Fruit fly (Drosophila melanogaster) whole organism, embryonic: ENCODE results near the gene CG14221.

Experiments
- Aef1 ChIP-seq: fragments of 200-800 bp; sonication (Bioruptor generic); IDR thresholded peaks from 3 replicates; pipeline ENCODE4 v1.3.6; 2022; ENCODE audit warnings: missing biosample characterization, missing genetic modification characterization
- Awh ChIP-seq: fragments of 200-800 bp; sonication (Bioruptor generic); IDR thresholded peaks from 2 replicates; pipeline ENCODE4, ENCODE4 v1.3.6; 2022; ENCODE audit warnings: missing biosample characterization, missing genetic modification characterization
- CG10565 ChIP-seq: fragments of 200-800 bp; sonication (Bioruptor generic); optimal IDR thresholded peaks from 3 replicates; lab custom pipeline; 2016; ENCODE audit warnings: missing biosample characterization, mild to moderate bottlenecking, missing genetic modification characterization
- CG11398 ChIP-seq: fragments of 200-800 bp; sonication (Bioruptor generic); optimal IDR thresholded peaks from 2 replicates; lab custom pipeline; 2016; ENCODE audit warnings: missing biosample characterization, missing genetic modification characterization
- CG11723 ChIP-seq: fragments of 200-800 bp; sonication (Bioruptor generic); optimal IDR thresholded peaks from 2 replicates; lab custom pipeline; 2017; ENCODE audit warnings: missing biosample characterization, mild to moderate bottlenecking, missing genetic modification characterization
- CG12659 ChIP-seq: fragments of 200-800 bp; sonication (Bioruptor generic); optimal IDR thresholded peaks from 3 replicates; lab custom pipeline; 2017; ENCODE audit warnings: mild to moderate bottlenecking, missing biosample characterization, missing genetic modification reagents, missing genetic modification characterization
- CG13424 ChIP-seq: fragments of 200-800 bp; sonication (Bioruptor generic); optimal IDR thresholded peaks from 2 replicates; lab custom pipeline; 2019; ENCODE audit warnings: missing biosample characterization, mild to moderate bottlenecking, missing genetic modification characterization, moderate library complexity
- CG14050 ChIP-seq: fragments of 200-800 bp; sonication (Bioruptor generic); IDR thresholded peaks from 3 replicates; pipeline ENCODE4 v1.3.6; 2022; ENCODE audit warnings: missing biosample characterization, missing genetic modification characterization
- CG14441 ChIP-seq: fragments of 200-800 bp; sonication (Bioruptor generic); IDR thresholded peaks from 2 replicates; pipeline ENCODE4 v1.3.6; 2022; ENCODE audit warnings: missing biosample characterization, missing genetic modification characterization
- CG15479 ChIP-seq: fragments of 200-800 bp; sonication (Bioruptor generic); optimal IDR thresholded peaks from 3 replicates; lab custom pipeline; 2019; ENCODE audit warnings: missing biosample characterization, mild to moderate bottlenecking, missing genetic modification characterization, moderate library complexity
- CG16813 ChIP-seq: fragments of 200-800 bp; sonication (Bioruptor generic); IDR thresholded peaks from 3 replicates; pipeline ENCODE4 v1.3.6; 2022; ENCODE audit warnings: missing biosample characterization, missing genetic modification characterization; ENCODE audit not compliant: partially characterized antibody
- CG17829 ChIP-seq: fragments of 200-800 bp; optimal IDR thresholded peaks from 2 replicates; lab custom pipeline; 2019; ENCODE audit warnings: missing biosample characterization, mild to moderate bottlenecking, missing genetic modification characterization, moderate library complexity
- CG2199 ChIP-seq: fragments of 200-800 bp; sonication (Bioruptor generic); IDR thresholded peaks from 3 replicates; pipeline ENCODE4 v1.3.6; 2022; ENCODE audit warnings: missing biosample characterization, missing genetic modification characterization
- CG30431 ChIP-seq: fragments of 200-800 bp; sonication (Bioruptor generic); optimal IDR thresholded peaks from 2 replicates; lab custom pipeline; 2017; ENCODE audit warnings: missing biosample characterization, missing genetic modification characterization
- CG32532 ChIP-seq: fragments of 200-800 bp; sonication (Bioruptor generic); IDR thresholded peaks from 2 replicates; pipeline ENCODE4 v1.3.6; 2022; ENCODE audit warnings: missing biosample characterization, missing genetic modification characterization
- CG32772 ChIP-seq: fragments of 200-800 bp; sonication (Bioruptor generic); IDR thresholded peaks from 2 replicates; pipeline ENCODE4 v1.3.6; 2022; ENCODE audit warnings: missing biosample characterization, missing genetic modification characterization
- CG4707 ChIP-seq: fragments of 200-800 bp; sonication (Bioruptor generic); optimal IDR thresholded peaks from 2 replicates; lab custom pipeline; 2018; ENCODE audit warnings: missing biosample characterization, mild to moderate bottlenecking, missing genetic modification characterization, moderate library complexity
- CG5180 ChIP-seq: fragments of 200-800 bp; sonication (Bioruptor generic); optimal IDR thresholded peaks from 3 replicates; lab custom pipeline; 2017; ENCODE audit warnings: missing biosample characterization, missing genetic modification characterization, mild to moderate bottlenecking, moderate library complexity, missing genetic modification reagents
- CG6689 ChIP-seq: fragments of 200-800 bp; sonication (Bioruptor generic); IDR thresholded peaks from 2 replicates; pipeline ENCODE4 v1.3.6; 2022; ENCODE audit warnings: missing biosample characterization, missing genetic modification characterization
- CG9797 ChIP-seq: fragments of 200-800 bp; sonication (Bioruptor generic); optimal IDR thresholded peaks from 3 replicates; lab custom pipeline; 2018; ENCODE audit warnings: missing biosample characterization, mild to moderate bottlenecking, missing genetic modification characterization
- Dbx ChIP-seq: fragments of 200-800 bp; sonication (Bioruptor generic); IDR thresholded peaks from 3 replicates; pipeline ENCODE4 v1.3.6; 2022; ENCODE audit warnings: missing biosample characterization, missing genetic modification characterization
- Fer1 ChIP-seq: fragments of 200-800 bp; sonication (Bioruptor generic); optimal IDR thresholded peaks from 2 replicates; lab custom pipeline; 2017; ENCODE audit warnings: missing biosample characterization, mild to moderate bottlenecking, missing genetic modification characterization
- H2.0 ChIP-seq: fragments of 200-800 bp; sonication (Bioruptor generic); IDR thresholded peaks from 2 replicates; pipeline ENCODE4 v1.3.6; 2022; ENCODE audit warnings: missing biosample characterization, missing genetic modification characterization
- Myb ChIP-seq: fragments of 200-800 bp; sonication (Bioruptor generic); optimal IDR thresholded peaks from 2 replicates; lab custom pipeline; 2016; ENCODE audit warnings: missing biosample characterization, missing genetic modification characterization
- NC2β ChIP-seq: fragments of 200-800 bp; sonication (Bioruptor generic); optimal IDR thresholded peaks from 2 replicates; lab custom pipeline; 2016; ENCODE audit warnings: missing biosample characterization, missing genetic modification characterization
- Neu2 ChIP-seq: fragments of 200-800 bp; sonication (Bioruptor generic); optimal IDR thresholded peaks from 3 replicates; lab custom pipeline; 2016; ENCODE audit warnings: missing biosample characterization, missing genetic modification characterization, borderline replicate concordance
- Nf-YC ChIP-seq: fragments of 200-800 bp; optimal IDR thresholded peaks from 3 replicates; lab custom pipeline; 2019; ENCODE audit warnings: missing biosample characterization, mild to moderate bottlenecking, missing genetic modification characterization, moderate library complexity
- NfI ChIP-seq: fragments of 200-800 bp; sonication (Bioruptor generic); optimal IDR thresholded peaks from 3 replicates; lab custom pipeline; 2018; ENCODE audit warnings: missing biosample characterization, mild to moderate bottlenecking, missing genetic modification characterization, moderate library complexity
- Oaz ChIP-seq: fragments of 200-800 bp; sonication (Bioruptor generic); IDR thresholded peaks from 2 replicates; pipeline ENCODE4 v1.3.6; 2022; ENCODE audit warnings: missing biosample characterization, missing genetic modification characterization
- Opbp ChIP-seq: fragments of 200-800 bp; sonication (Bioruptor generic); IDR thresholded peaks from 3 replicates; pipeline ENCODE4 v1.3.6; 2022; ENCODE audit warnings: missing biosample characterization, missing genetic modification characterization; ENCODE audit not compliant: partially characterized antibody
- Optix ChIP-seq: fragments of 200-800 bp; sonication (Bioruptor generic); IDR thresholded peaks from 3 replicates; pipeline ENCODE4 v1.3.6; 2022; ENCODE audit warnings: missing biosample characterization, missing genetic modification characterization
- Pdp1 ChIP-seq, 2 experiments: fragments of 200-800 bp; sonication (Bioruptor generic); optimal IDR thresholded peaks; 3 replicates each; lab custom pipeline; 2016; ENCODE audit warnings: missing biosample characterization in 2 of 2, missing genetic modification characterization in 2 of 2, mild to moderate bottlenecking in 1 of 2, moderate library complexity in 1 of 2
- Side ChIP-seq: fragments of 200-800 bp; sonication (Bioruptor generic); optimal IDR thresholded peaks from 2 replicates; lab custom pipeline; 2016; ENCODE audit warnings: missing biosample characterization, missing genetic modification characterization
- ab ChIP-seq: fragments of 200-800 bp; sonication (Bioruptor generic); optimal IDR thresholded peaks from 2 replicates; lab custom pipeline; 2016; ENCODE audit warnings: missing biosample characterization, missing genetic modification characterization
- ap ChIP-seq: fragments of 200-800 bp; sonication (Bioruptor generic); IDR thresholded peaks from 2 replicates; pipeline ENCODE4 v1.3.6; 2022; ENCODE audit warnings: missing biosample characterization, missing genetic modification characterization
- bab2 ChIP-seq: fragments of 200-800 bp; sonication (Bioruptor generic); optimal IDR thresholded peaks from 2 replicates; lab custom pipeline; 2016; ENCODE audit warnings: missing biosample characterization, missing genetic modification characterization
- dimm ChIP-seq: fragments of 200-800 bp; sonication (Bioruptor generic); IDR thresholded peaks from 2 replicates; pipeline ENCODE4 v1.3.6; 2022; ENCODE audit warnings: missing biosample characterization, missing genetic modification characterization
- gce ChIP-seq: fragments of 200-800 bp; sonication (Bioruptor generic); IDR thresholded peaks from 3 replicates; pipeline ENCODE4 v1.3.6; 2022; ENCODE audit warnings: missing biosample characterization, missing genetic modification characterization
- grn ChIP-seq: fragments of 200-800 bp; sonication (Bioruptor generic); optimal IDR thresholded peaks from 3 replicates; lab custom pipeline; 2017; ENCODE audit warnings: missing biosample characterization, missing genetic modification characterization
- jing ChIP-seq: fragments of 200-800 bp; sonication (Bioruptor generic); optimal IDR thresholded peaks from 2 replicates; lab custom pipeline; 2018; ENCODE audit warnings: missing biosample characterization, mild to moderate bottlenecking, missing genetic modification characterization
- kah ChIP-seq: fragments of 200-800 bp; sonication (Bioruptor generic); optimal IDR thresholded peaks from 2 replicates; lab custom pipeline; 2018; ENCODE audit warnings: missing biosample characterization, mild to moderate bottlenecking, missing genetic modification characterization
- mirr ChIP-seq: fragments of 200-800 bp; sonication (Bioruptor generic); optimal IDR thresholded peaks from 3 replicates; lab custom pipeline; 2018; ENCODE audit warnings: missing biosample characterization, mild to moderate bottlenecking, missing genetic modification characterization
- nerfin-1 ChIP-seq: fragments of 200-800 bp; sonication (Bioruptor generic); optimal IDR thresholded peaks from 3 replicates; lab custom pipeline; 2019; ENCODE audit warnings: missing biosample characterization, mild to moderate bottlenecking, missing genetic modification characterization, moderate library complexity
- onecut ChIP-seq: fragments of 200-800 bp; sonication (Bioruptor generic); IDR thresholded peaks from 2 replicates; pipeline ENCODE4 v1.3.6; 2022; ENCODE audit warnings: missing biosample characterization, missing genetic modification characterization
- p53 ChIP-seq: fragments of 200-800 bp; sonication (Bioruptor generic); optimal IDR thresholded peaks from 2 replicates; lab custom pipeline; 2016; ENCODE audit warnings: missing biosample characterization, missing genetic modification characterization
- peb ChIP-seq: fragments of 200-800 bp; sonication (Bioruptor generic); IDR thresholded peaks from 2 replicates; pipeline ENCODE4 v1.3.6; 2022; ENCODE audit warnings: missing biosample characterization, missing genetic modification characterization
- repo ChIP-seq: fragments of 200-800 bp; sonication (Bioruptor generic); optimal IDR thresholded peaks from 2 replicates; lab custom pipeline; 2016; ENCODE audit warnings: missing biosample characterization, missing genetic modification characterization
- rib ChIP-seq: fragments of 200-800 bp; sonication (Bioruptor generic); IDR thresholded peaks from 2 replicates; pipeline ENCODE4 v1.3.6; 2022; ENCODE audit warnings: missing biosample characterization, missing genetic modification characterization
- twi ChIP-seq: fragments of 200-800 bp; optimal IDR thresholded peaks from 2 replicates; lab custom pipeline; 2019; ENCODE audit warnings: missing biosample characterization, mild to moderate bottlenecking, missing genetic modification characterization, moderate library complexity
- vfl ChIP-seq: fragments of 200-800 bp; sonication (Bioruptor generic); optimal IDR thresholded peaks from 2 replicates; lab custom pipeline; 2016; ENCODE audit warnings: missing biosample characterization, missing genetic modification characterization
- vnd ChIP-seq: fragments of 200-800 bp; sonication (Bioruptor generic); IDR thresholded peaks from 3 replicates; pipeline ENCODE4 v1.3.6; 2022; ENCODE audit warnings: missing biosample characterization, missing genetic modification characterization; ENCODE audit not compliant: partially characterized antibody

CG14221 gene

DNA sequence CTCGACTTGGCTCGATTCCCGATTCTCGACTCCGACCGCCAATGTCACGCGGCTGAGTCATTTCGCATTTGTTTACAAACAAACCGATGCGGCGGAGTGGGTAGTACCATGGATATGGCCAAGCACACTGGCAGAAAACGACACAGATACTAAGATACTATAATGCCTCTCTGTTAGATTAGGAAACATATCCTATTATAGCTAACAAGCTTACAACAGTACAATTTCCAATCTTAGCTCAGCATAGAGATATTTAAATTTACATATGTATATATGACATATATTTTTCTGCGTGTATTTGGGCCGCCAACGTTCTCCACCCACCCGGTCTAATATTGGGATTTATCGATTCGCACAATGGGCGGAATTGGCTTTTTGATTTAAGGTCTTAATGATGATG, 17.1 kb downstream of the CG14221 start (continued):
- TF ChIP-seq Oaz = peak; percentile 76
- TF ChIP-seq CG14050 = peak; percentile 72
- TF ChIP-seq CG15479 (GFP tag; lab: Kevin White, UChicago) = no peak
- peak; percentile 40; the same call in 1 of the 2 replicates for TF ChIP-seq peb (GFP tag; lab: Robert Waterston, UW)
- TF ChIP-seq CG10565 (GFP tag; lab: Kevin White, UChicago) = no peak
- 0 out of 3 replicates have a peak, but pooled peaks have one; percentile 27 for TF ChIP-seq Optix (GFP tag; lab: Robert Waterston, UW)
- peak; percentile 80 for TF ChIP-seq NfI (GFP tag; lab: Kevin White, UChicago)
- TF ChIP-seq Nf-YC (tag; lab: Kevin White, UChicago) = peak; percentile 64
- peak; percentile 23 for TF ChIP-seq nerfin-1 (tag; lab: Kevin White, UChicago)
- TF ChIP-seq rib (GFP tag; lab: Robert Waterston, UW) = peak; percentile 76
- TF ChIP-seq onecut (GFP tag; lab: Robert Waterston, UW) = peak; percentile 54
- TF ChIP-seq CG2199 (GFP tag; lab: Robert Waterston, UW) = no peak
- TF ChIP-seq Myb = peak; percentile 19
- TF ChIP-seq jing = peak; percentile 39
- no peak for TF ChIP-seq vnd (GFP tag; lab: Robert Waterston, UW)
- TF ChIP-seq Side (GFP tag; lab: Kevin White, UChicago) = peak; percentile 33
- 0 out of 2 replicates have a peak, but pooled peaks have one; percentile 55 for TF ChIP-seq Awh (GFP tag; lab: Robert Waterston, UW)
- no peak for TF ChIP-seq grn (GFP tag; lab: Kevin White, UChicago)
- peak; percentile 85 for TF ChIP-seq CG14441 (GFP tag; lab: Robert Waterston, UW)
- peak; percentile 82 for TF ChIP-seq Dbx (GFP tag; lab: Robert Waterston, UW)
- TF ChIP-seq vfl (GFP tag; lab: Kevin White, UChicago) = peak; percentile 29
- peak; percentile 77 for TF ChIP-seq Aef1
- no peak for TF ChIP-seq ab
- TF ChIP-seq CG5180 = peak; percentile 36
- TF ChIP-seq kah (GFP tag; lab: Kevin White, UChicago) = peak; percentile 14
- TF ChIP-seq mirr (GFP tag; lab: Kevin White, UChicago) = peak; percentile 52
- no peak for TF ChIP-seq twi (tag; lab: Kevin White, UChicago)
- peak; percentile 43 for TF ChIP-seq CG30431 (GFP tag; lab: Kevin White, UChicago)
- TF ChIP-seq ap (GFP tag; lab: Robert Waterston, UW) = peak; percentile 58
- peak; percentile 43 for TF ChIP-seq bab2 (GFP tag; lab: Kevin White, UChicago)
- TF ChIP-seq CG32772 (GFP tag; lab: Robert Waterston, UW) = peak; percentile 66; the same call in 1 of the 2 replicates
- peak; percentile 71 for TF ChIP-seq H2.0 (GFP tag; lab: Robert Waterston, UW)
- no peak for TF ChIP-seq NC2β (GFP tag; lab: Kevin White, UChicago)
- peak; percentile 73 for TF ChIP-seq CG6689
- TF ChIP-seq Pdp1 (GFP tag; optimal IDR thresholded peaks at IDR 0.05; lab: Kevin White, UChicago) = peak; percentile 64 to 78
- TF ChIP-seq CG16813 (GFP tag; lab: Robert Waterston, UW) = no peak
- no peak for TF ChIP-seq CG9797
- TF ChIP-seq dimm (GFP tag; lab: Robert Waterston, UW) = peak; percentile 36; the same call in 1 of the 2 replicates
- TF ChIP-seq Neu2 (GFP tag; lab: Kevin White, UChicago) = no peak
- TF ChIP-seq CG11723 (GFP tag; lab: Kevin White, UChicago) = peak; percentile 62
- no peak for TF ChIP-seq CG11398
- TF ChIP-seq CG4707 = peak; percentile 13
- peak; percentile 78 for TF ChIP-seq CG12659
- peak; percentile 75 for TF ChIP-seq CG13424 (tag; lab: Kevin White, UChicago)
- TF ChIP-seq CG32532 = peak; percentile 89
- no peak for TF ChIP-seq Opbp (GFP tag; lab: Robert Waterston, UW)
- peak; percentile 60; the same call in 1 of the 3 replicates for TF ChIP-seq gce (GFP tag; lab: Robert Waterston, UW)
- TF ChIP-seq repo (GFP tag; lab: Kevin White, UChicago) = peak; percentile 43
- no peak for TF ChIP-seq p53
- peak; percentile 62 for TF ChIP-seq CG17829
- peak; percentile 77 for TF ChIP-seq Fer1 (GFP tag; lab: Kevin White, UChicago)
